Fruit fly (Drosophila melanogaster) whole organism, embryonic: ENCODE measurements around the gene CG11267.

Source experiments
- C15 ChIP-seq: fragments of 200-800 bp; sonication (Bioruptor generic); IDR thresholded peaks from 3 replicates; pipeline ENCODE4 v1.3.6; 2022; ENCODE audit warnings: missing biosample characterization, missing genetic modification characterization
- CG10431 ChIP-seq: fragments of 200-800 bp; sonication (Bioruptor generic); optimal IDR thresholded peaks from 3 replicates; lab custom pipeline; 2018; ENCODE audit warnings: missing biosample characterization, mild to moderate bottlenecking, missing genetic modification characterization
- CG10979 ChIP-seq: fragments of 200-800 bp; sonication (Bioruptor generic); optimal IDR thresholded peaks from 2 replicates; lab custom pipeline; 2018; ENCODE audit warnings: missing biosample characterization, mild to moderate bottlenecking, missing genetic modification characterization, moderate library complexity
- CG11723 ChIP-seq: fragments of 200-800 bp; sonication (Bioruptor generic); optimal IDR thresholded peaks from 2 replicates; lab custom pipeline; 2017; ENCODE audit warnings: missing biosample characterization, mild to moderate bottlenecking, missing genetic modification characterization
- CG12219 ChIP-seq: fragments of 200-800 bp; sonication (Bioruptor generic); optimal IDR thresholded peaks from 3 replicates; lab custom pipeline; 2018; ENCODE audit warnings: missing biosample characterization, mild to moderate bottlenecking, missing genetic modification characterization
- CG12942 ChIP-seq: fragments of 200-800 bp; sonication (Bioruptor generic); optimal IDR thresholded peaks from 3 replicates; lab custom pipeline; 2016; ENCODE audit warnings: missing biosample characterization, missing genetic modification characterization
- CG14050 ChIP-seq: fragments of 200-800 bp; sonication (Bioruptor generic); IDR thresholded peaks from 3 replicates; pipeline ENCODE4 v1.3.6; 2022; ENCODE audit warnings: missing biosample characterization, missing genetic modification characterization
- CG14441 ChIP-seq: fragments of 200-800 bp; sonication (Bioruptor generic); IDR thresholded peaks from 2 replicates; pipeline ENCODE4 v1.3.6; 2022; ENCODE audit warnings: missing biosample characterization, missing genetic modification characterization
- CG1603 ChIP-seq: fragments of 200-800 bp; sonication (Bioruptor generic); optimal IDR thresholded peaks from 2 replicates; lab custom pipeline; 2019; ENCODE audit warnings: missing biosample characterization, mild to moderate bottlenecking, missing genetic modification characterization, moderate library complexity
- CG17612 ChIP-seq: fragments of 200-800 bp; sonication (Bioruptor generic); IDR thresholded peaks from 2 replicates; pipeline ENCODE4 v1.3.6; 2022; ENCODE audit warnings: missing biosample characterization, missing genetic modification characterization
- CG32772 ChIP-seq: fragments of 200-800 bp; sonication (Bioruptor generic); IDR thresholded peaks from 2 replicates; pipeline ENCODE4 v1.3.6; 2022; ENCODE audit warnings: missing biosample characterization, missing genetic modification characterization
- CG3838 ChIP-seq: fragments of 200-800 bp; sonication (Bioruptor generic); optimal IDR thresholded peaks from 3 replicates; lab custom pipeline; 2016; ENCODE audit warnings: missing biosample characterization, missing genetic modification characterization
- CG4282 ChIP-seq: fragments of 200-800 bp; sonication (Bioruptor generic); optimal IDR thresholded peaks from 2 replicates; lab custom pipeline; 2016; ENCODE audit warnings: missing biosample characterization, missing genetic modification characterization
- CG4820 ChIP-seq: fragments of 200-800 bp; sonication (Bioruptor generic); optimal IDR thresholded peaks from 3 replicates; lab custom pipeline; 2016; ENCODE audit warnings: missing biosample characterization, missing genetic modification characterization
- CG6854 ChIP-seq: fragments of 200-800 bp; sonication (Bioruptor generic); optimal IDR thresholded peaks from 3 replicates; lab custom pipeline; 2017; ENCODE audit warnings: missing biosample characterization, mild to moderate bottlenecking, missing genetic modification characterization
- CG7271 ChIP-seq: fragments of 200-800 bp; sonication (Bioruptor generic); optimal IDR thresholded peaks from 2 replicates; lab custom pipeline; 2018; ENCODE audit warnings: missing biosample characterization, mild to moderate bottlenecking, missing genetic modification characterization, moderate library complexity
- CG7372 ChIP-seq: fragments of 200-800 bp; sonication (Bioruptor generic); IDR thresholded peaks from 2 replicates; pipeline ENCODE4 v1.3.6; 2022; ENCODE audit warnings: missing biosample characterization, missing genetic modification characterization
- CG7963 ChIP-seq: fragments of 200-800 bp; sonication (Bioruptor generic); IDR thresholded peaks from 3 replicates; pipeline ENCODE4 v1.3.6; 2022; ENCODE audit warnings: missing biosample characterization, missing genetic modification characterization; ENCODE audit not compliant: partially characterized antibody
- CG8089 ChIP-seq: fragments of 200-800 bp; sonication (Bioruptor generic); optimal IDR thresholded peaks from 3 replicates; lab custom pipeline; 2016; ENCODE audit warnings: missing biosample characterization, missing genetic modification characterization
- CG9727 ChIP-seq: fragments of 200-800 bp; sonication (Bioruptor generic); optimal IDR thresholded peaks from 3 replicates; lab custom pipeline; 2017; ENCODE audit warnings: missing biosample characterization, mild to moderate bottlenecking, missing genetic modification characterization
- CG9932 ChIP-seq: fragments of 200-800 bp; sonication (Bioruptor generic); IDR thresholded peaks from 2 replicates; pipeline ENCODE4 v1.3.6; 2022; ENCODE audit warnings: missing biosample characterization, missing genetic modification characterization
- CHES-1-like ChIP-seq: fragments of 200-800 bp; sonication (Bioruptor generic); optimal IDR thresholded peaks from 2 replicates; lab custom pipeline; 2016; ENCODE audit warnings: missing biosample characterization, missing genetic modification characterization
- CTCF ChIP-seq: fragments of 200-800 bp; sonication (Bioruptor generic); optimal IDR thresholded peaks from 2 replicates; lab custom pipeline; 2017; ENCODE audit warnings: missing biosample characterization, mild to moderate bottlenecking, missing genetic modification characterization, moderate library complexity
- CkIIα-i1 ChIP-seq: fragments of 200-800 bp; sonication (Bioruptor generic); IDR thresholded peaks from 2 replicates; pipeline ENCODE4 v1.3.6; 2022; ENCODE audit warnings: missing biosample characterization, missing genetic modification characterization
- Ets97D ChIP-seq: fragments of 200-800 bp; sonication (Bioruptor generic); optimal IDR thresholded peaks from 3 replicates; lab custom pipeline; 2016; ENCODE audit warnings: missing biosample characterization, missing genetic modification characterization
- Gug ChIP-seq: fragments of 200-800 bp; sonication (Bioruptor generic); IDR thresholded peaks from 4 replicates; pipeline ENCODE4 v1.3.6; 2022; ENCODE audit warnings: missing biosample characterization, missing genetic modification characterization
- HLH54F ChIP-seq: fragments of 200-800 bp; sonication (Bioruptor generic); optimal IDR thresholded peaks from 3 replicates; lab custom pipeline; 2016; ENCODE audit warnings: missing biosample characterization, missing genetic modification characterization
- HmgD ChIP-seq: fragments of 200-800 bp; sonication (Bioruptor generic); optimal IDR thresholded peaks from 3 replicates; lab custom pipeline; 2016; ENCODE audit warnings: missing biosample characterization, missing genetic modification characterization
- NK7.1 ChIP-seq: fragments of 200-800 bp; sonication (Bioruptor generic); optimal IDR thresholded peaks from 3 replicates; lab custom pipeline; 2016; ENCODE audit warnings: missing biosample characterization, missing genetic modification characterization
- Oli ChIP-seq: fragments of 200-800 bp; sonication (Bioruptor generic); optimal IDR thresholded peaks from 2 replicates; lab custom pipeline; 2018; ENCODE audit warnings: missing biosample characterization, mild to moderate bottlenecking, missing genetic modification characterization, moderate library complexity
- amos ChIP-seq: fragments of 200-800 bp; sonication (Bioruptor generic); IDR thresholded peaks from 2 replicates; pipeline ENCODE4 v1.3.6; 2022; ENCODE audit warnings: missing biosample characterization, missing genetic modification characterization; ENCODE audit not compliant: partially characterized antibody
- bcd ChIP-seq: fragments of 200-800 bp; sonication (Bioruptor generic); optimal IDR thresholded peaks from 2 replicates; lab custom pipeline; 2017; ENCODE audit warnings: missing biosample characterization, mild to moderate bottlenecking, missing genetic modification characterization
- chn ChIP-seq: fragments of 200-800 bp; sonication (Bioruptor generic); optimal IDR thresholded peaks from 2 replicates; lab custom pipeline; 2016; ENCODE audit warnings: missing biosample characterization, missing genetic modification characterization
- crp ChIP-seq, 2 experiments: fragments of 200-800 bp; sonication (Bioruptor generic); optimal IDR thresholded peaks; 2 replicates in 1 of 2; 3 replicates in 1 of 2; lab custom pipeline; 2017; ENCODE audit warnings: missing biosample characterization in 2 of 2, missing genetic modification characterization in 2 of 2, mild to moderate bottlenecking in 1 of 2, moderate library complexity in 1 of 2
- dm ChIP-seq: fragments of 200-800 bp; sonication (Bioruptor generic); optimal IDR thresholded peaks from 3 replicates; lab custom pipeline; 2016; ENCODE audit warnings: missing biosample characterization, missing genetic modification characterization
- emc ChIP-seq: fragments of 200-800 bp; sonication (Bioruptor generic); optimal IDR thresholded peaks from 2 replicates; lab custom pipeline; 2016; ENCODE audit warnings: missing biosample characterization, missing genetic modification characterization
- gcm2 ChIP-seq: fragments of 200-800 bp; sonication (Bioruptor generic); optimal IDR thresholded peaks from 2 replicates; lab custom pipeline; 2016; ENCODE audit warnings: missing biosample characterization, missing genetic modification characterization
- hb ChIP-seq: fragments of 200-800 bp; sonication (Bioruptor generic); IDR thresholded peaks from 3 replicates; pipeline ENCODE4 v1.3.6; 2022; ENCODE audit warnings: missing biosample characterization, missing genetic modification characterization; ENCODE audit not compliant: partially characterized antibody
- lola ChIP-seq, 3 experiments: fragments of >200 bp in 2 of 3; fragments of 200-800 bp in 1 of 3; sonication (Bioruptor generic) in 1 of 3; optimal IDR thresholded peaks; 2 replicates each; lab custom pipeline; 2017 to 2019; ENCODE audit warnings: missing biosample characterization in 3 of 3, missing genetic modification characterization in 3 of 3, mild to moderate bottlenecking in 1 of 3, moderate library complexity in 1 of 3
- nerfin-2 ChIP-seq: fragments of 200-800 bp; sonication (Bioruptor generic); IDR thresholded peaks from 2 replicates; pipeline ENCODE4 v1.3.6; 2022; ENCODE audit warnings: missing biosample characterization, missing genetic modification characterization; ENCODE audit not compliant: partially characterized antibody
- pan ChIP-seq, 4 experiments: fragments of >200 bp in 3 of 4; fragments of 200-800 bp in 1 of 4; sonication (Bioruptor generic) in 1 of 4; optimal IDR thresholded peaks in 3 of 4; IDR thresholded peaks in 1 of 4; 2 replicates each; pipeline versions ENCODE4 v1.3.6 to Lab custom; 2017 to 2022; ENCODE audit warnings: missing biosample characterization in 2 of 4, missing genetic modification characterization in 2 of 4, mixed read lengths in 1 of 4
- sc ChIP-seq, 3 experiments: fragments of >200 bp in 2 of 3; fragments of 200-800 bp in 1 of 3; sonication (Bioruptor generic) in 1 of 3; optimal IDR thresholded peaks; 2 replicates in 2 of 3; 3 replicates in 1 of 3; lab custom pipeline; 2017; ENCODE audit warnings: mild to moderate bottlenecking in 1 of 3, missing biosample characterization in 1 of 3, missing genetic modification characterization in 1 of 3, missing genetic modification reagents in 1 of 3
- sisA ChIP-seq: fragments of 200-800 bp; sonication (Bioruptor generic); IDR thresholded peaks from 2 replicates; pipeline ENCODE4 v1.3.6; 2022; ENCODE audit warnings: missing biosample characterization, missing genetic modification characterization
- stwl ChIP-seq: fragments of 200-800 bp; sonication (Bioruptor generic); optimal IDR thresholded peaks from 3 replicates; lab custom pipeline; 2018; ENCODE audit warnings: missing biosample characterization, mild to moderate bottlenecking, missing genetic modification characterization, moderate library complexity
- trem ChIP-seq: fragments of 200-800 bp; optimal IDR thresholded peaks from 3 replicates; lab custom pipeline; 2019; ENCODE audit warnings: missing biosample characterization, mild to moderate bottlenecking, missing genetic modification characterization, moderate library complexity
- unpg ChIP-seq: fragments of 200-800 bp; sonication (Bioruptor generic); optimal IDR thresholded peaks from 3 replicates; lab custom pipeline; 2018; ENCODE audit warnings: missing biosample characterization, mild to moderate bottlenecking, missing genetic modification characterization, moderate library complexity
- wdn ChIP-seq: fragments of 200-800 bp; sonication (Bioruptor generic); IDR thresholded peaks from 2 replicates; pipeline ENCODE4 v1.3.6; 2022; ENCODE audit warnings: missing biosample characterization, missing genetic modification characterization
- zfh1 ChIP-seq: fragments of 200-800 bp; sonication (Bioruptor generic); IDR thresholded peaks from 3 replicates; pipeline ENCODE4 v1.3.6; 2022; ENCODE audit warnings: missing biosample characterization, missing genetic modification characterization

Gene CG11267

DNA sequence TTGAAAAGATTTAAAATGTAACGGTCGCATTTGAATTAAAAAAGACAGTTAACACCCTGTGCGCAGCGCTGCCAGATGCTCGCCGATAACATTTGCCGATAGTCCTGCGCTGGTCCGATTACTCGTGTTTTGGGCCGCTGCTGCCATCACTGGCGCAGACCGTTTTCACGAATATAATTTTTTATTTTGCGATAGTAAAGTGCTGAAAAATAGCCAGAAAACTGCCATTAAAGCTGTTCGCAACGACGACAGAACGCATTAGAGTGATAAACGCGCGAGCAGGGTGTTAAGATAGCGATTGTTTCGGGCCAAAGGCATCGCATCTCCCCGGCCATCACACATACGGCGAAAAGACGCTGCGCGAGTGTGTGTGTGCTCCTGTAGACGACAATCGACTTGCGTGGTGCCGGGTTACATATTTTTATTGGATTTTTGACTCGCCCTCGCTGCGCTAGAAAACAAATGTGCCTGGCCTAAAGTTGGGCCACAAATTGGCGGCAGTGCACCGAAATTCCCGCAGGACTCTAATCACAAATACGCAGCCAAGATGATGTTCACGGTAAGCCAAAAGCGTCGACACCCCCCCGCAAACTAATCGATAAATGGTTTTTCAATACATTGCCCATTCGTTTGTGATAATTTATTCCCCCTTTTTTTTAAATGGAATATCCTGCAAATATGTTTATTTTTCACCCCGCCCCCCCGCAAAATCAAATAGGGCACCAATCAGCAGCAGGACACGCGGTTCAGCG, 21.0 kb downstream of the CG11267 start, which contains the start of gene Srrm1 (continued):
- TF ChIP-seq CG17612 (GFP tag; lab: Robert Waterston, UW) (no peak), CTCF (GFP tag; lab: Kevin White, UChicago) (peak; percentile 67), CG9932 (GFP tag; lab: Robert Waterston, UW) (peak; percentile 71), CG1603 (tag; lab: Kevin White, UChicago) (peak; percentile 69), CG4820 (peak; percentile 21), CHES-1-like (GFP tag; lab: Kevin White, UChicago) (peak; percentile 82), chn (GFP tag; lab: Kevin White, UChicago) (peak; percentile 69), CG7372 (GFP tag; lab: Robert Waterston, UW) (0 out of 2 replicates have a peak, but pooled peaks have one; percentile 21), CG14050 (no peak), CG7271 (tag; lab: Kevin White, UChicago) (no peak), hb (GFP tag; lab: Robert Waterston, UW) (peak; percentile 90), bcd (no peak), lola (GFP tag; optimal IDR thresholded peaks at IDR 0.05; lab: Kevin White, UChicago) (peak in 1 of 3 experiments; percentile 6), crp (GFP tag; optimal IDR thresholded peaks at IDR 0.05; lab: Kevin White, UChicago) (peak in 1 of 2 experiments; percentile 20), Gug (peak; percentile 55; the same call in 2 of the 4 replicates), CG6854 (GFP tag; lab: Kevin White, UChicago) (no peak), CG32772 (GFP tag; lab: Robert Waterston, UW) (0 out of 2 replicates have a peak, but pooled peaks have one; percentile 5), CG12219 (GFP tag; lab: Kevin White, UChicago) (no peak), stwl (tag; lab: Kevin White, UChicago) (peak; percentile 58), CG8089 (GFP tag; lab: Kevin White, UChicago) (no peak), amos (GFP tag; lab: Robert Waterston, UW) (peak; percentile 97), NK7.1 (no peak), dm (GFP tag; lab: Kevin White, UChicago) (peak; percentile 68), CG10431 (GFP tag; lab: Kevin White, UChicago) (no peak), HLH54F (GFP tag; lab: Kevin White, UChicago) (peak; percentile 64), CG9727 (GFP tag; lab: Kevin White, UChicago) (peak; percentile 16), trem (tag; lab: Kevin White, UChicago) (peak; percentile 67), HmgD (GFP tag; lab: Kevin White, UChicago) (peak; percentile 30), sisA (GFP tag; lab: Robert Waterston, UW) (peak; percentile 23; the same call in 1 of the 2 replicates), CG4282 (GFP tag; lab: Kevin White, UChicago) (peak; percentile 46), sc (optimal IDR thresholded peaks at IDR 0.05; lab: Kevin White, UChicago) (no peak), sc (GFP tag; optimal IDR thresholded peaks at IDR 0.05; lab: Kevin White, UChicago) (no peak), nerfin-2 (GFP tag; lab: Robert Waterston, UW) (peak; percentile 79), gcm2 (GFP tag; lab: Kevin White, UChicago) (peak; percentile 25), CG10979 (tag; lab: Kevin White, UChicago) (no peak), emc (no peak), unpg (GFP tag; lab: Kevin White, UChicago) (no peak), CkIIα-i1 (no peak), zfh1 (GFP tag; lab: Robert Waterston, UW) (peak; percentile 71), Oli (no peak), CG14441 (GFP tag; lab: Robert Waterston, UW) (peak; percentile 36; the same call in 1 of the 2 replicates), wdn (GFP tag; lab: Robert Waterston, UW) (no peak), CG11723 (GFP tag; lab: Kevin White, UChicago) (no peak), C15 (GFP tag; lab: Robert Waterston, UW) (no peak), Ets97D (peak; percentile 75), CG12942 (GFP tag; lab: Kevin White, UChicago) (no peak), CG7963 (GFP tag; lab: Robert Waterston, UW) (peak; percentile 86), CG3838 (GFP tag; lab: Kevin White, UChicago) (no peak), pan (optimal IDR thresholded peaks at IDR 0.05; lab: Kevin White, UChicago) (no peak), pan (GFP tag; optimal IDR thresholded peaks at IDR 0.05 in 1 of 2, IDR thresholded peaks at IDR 0.05 in 1 of 2) (no peak)
